ENCODE assay signal across 3 worm cellular contexts in the genomic region with DNA sequence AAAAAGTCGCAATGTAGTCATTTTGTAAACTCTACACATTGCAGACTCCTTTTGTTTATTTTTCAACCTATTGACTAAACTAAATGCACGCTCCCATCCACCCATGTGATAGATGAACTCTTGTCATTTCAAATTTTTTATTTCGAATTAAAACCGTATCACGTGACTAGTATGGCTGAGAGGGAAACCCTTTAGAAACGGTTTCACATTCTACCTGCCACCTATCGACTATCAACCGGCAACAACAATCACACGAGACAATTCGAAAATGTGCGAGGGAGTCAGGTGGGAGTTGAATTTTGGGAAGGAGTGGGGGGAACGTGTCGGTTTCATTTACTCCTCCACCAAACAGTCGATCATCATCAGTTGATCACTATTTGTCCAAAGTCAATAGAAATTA.
TF ChIP-seq lines count a peak whose summit lies in the region.

No protein-coding gene starts in this region.

TF ChIP-seq in whole organism, L1 larva, 84 proteins besides CTCF, POLR2A, EP300 and RAD21 (continued from another document and continues in another):
- TF ChIP-seq mef-2 (tag; optimal IDR thresholded peaks at IDR 0.05; lab: Kevin White, UChicago) (no peak), nhr-20 (tag; optimal IDR thresholded peaks at IDR 0.05; lab: Kevin White, UChicago) (peak; percentile 94), nhr-47 (tag; optimal IDR thresholded peaks at IDR 0.05; lab: Kevin White, UChicago) (peak; percentile 55), ceh-82 (tag; optimal IDR thresholded peaks at IDR 0.05; lab: Kevin White, UChicago) (no peak), nhr-71 (tag; optimal IDR thresholded peaks at IDR 0.05; lab: Kevin White, UChicago) (peak; percentile 87), lin-15B (tag; optimal IDR thresholded peaks at IDR 0.05; lab: Kevin White, UChicago) (no peak), nhr-77 (tag; optimal IDR thresholded peaks at IDR 0.05; lab: Kevin White, UChicago) (no peak), ama-1 (optimal IDR thresholded peaks at IDR 0.05; lab: Kevin White, UChicago) (no peak), snu-23 (GFP tag; optimal IDR thresholded peaks at IDR 0.05; lab: Kevin White, UChicago) (peak; percentile 71), nhr-28 (tag; optimal IDR thresholded peaks at IDR 0.05; lab: Kevin White, UChicago) (no peak), unc-30 (tag; optimal IDR thresholded peaks at IDR 0.05; lab: Kevin White, UChicago) (no peak), F16B12.6 (tag; optimal IDR thresholded peaks at IDR 0.05; lab: Kevin White, UChicago) (no peak), pag-3 (tag; optimal IDR thresholded peaks at IDR 0.05; lab: Kevin White, UChicago; ENCODE audit: borderline replicate concordance, insufficient read depth) (peak; percentile 24), dpl-1 (GFP tag; optimal IDR thresholded peaks at IDR 0.05; lab: Kevin White, UChicago) (peak in 2 of 3 experiments; percentile 14 to 39), hpl-2 (GFP tag; optimal IDR thresholded peaks at IDR 0.05; lab: Kevin White, UChicago) (no peak), C34B4.2 (tag; optimal IDR thresholded peaks at IDR 0.05; lab: Kevin White, UChicago) (no peak), nhr-84 (tag; optimal IDR thresholded peaks at IDR 0.05; lab: Kevin White, UChicago) (no peak), ceh-63 (GFP tag; optimal IDR thresholded peaks at IDR 0.05; lab: Kevin White, UChicago) (no peak), dsc-1 (tag; optimal IDR thresholded peaks at IDR 0.05; lab: Kevin White, UChicago) (no peak), jun-1 (tag; optimal IDR thresholded peaks at IDR 0.05; lab: Kevin White, UChicago) (no peak), swsn-7 (tag; optimal IDR thresholded peaks at IDR 0.05; lab: Kevin White, UChicago) (peak; percentile 3), lsy-2 (tag; optimal IDR thresholded peaks at IDR 0.05; lab: Kevin White, UChicago) (peak; percentile 10 to 33), fos-1 (tag; optimal IDR thresholded peaks at IDR 0.05; lab: Kevin White, UChicago) (no peak), isw-1 (GFP tag; IDR thresholded peaks at IDR 0.05; lab: Robert Waterston, UW) (no peak), lin-39 (tag; optimal IDR thresholded peaks at IDR 0.05; lab: Kevin White, UChicago) (no peak), unc-62 (GFP tag; optimal IDR thresholded peaks at IDR 0.05; lab: Kevin White, UChicago) (no peak), snpc-4 (tag; optimal IDR thresholded peaks at IDR 0.05; lab: Kevin White, UChicago) (no peak), zip-4 (GFP tag; optimal IDR thresholded peaks at IDR 0.05; lab: Kevin White, UChicago) (no peak), unc-98 (GFP tag; IDR thresholded peaks at IDR 0.05; lab: Robert Waterston, UW) (no peak), lir-3 (tag; optimal IDR thresholded peaks at IDR 0.05; lab: Kevin White, UChicago; ENCODE audit: poor library complexity) (peak; percentile 24), hlh-17 (GFP tag; optimal IDR thresholded peaks at IDR 0.05; lab: Kevin White, UChicago; ENCODE audit: borderline replicate concordance) (no peak), egl-27 (tag; optimal IDR thresholded peaks at IDR 0.05; lab: Kevin White, UChicago) (no peak), nhr-19 (GFP tag; conservative IDR thresholded peaks at IDR 0.05; lab: Robert Waterston, UW) (peak; percentile 67), ztf-4 (tag; optimal IDR thresholded peaks at IDR 0.05; lab: Kevin White, UChicago) (no peak), ztf-11 (tag; optimal IDR thresholded peaks at IDR 0.05; lab: Kevin White, UChicago) (no peak), elt-2 (tag; optimal IDR thresholded peaks at IDR 0.05; lab: Kevin White, UChicago) (peak; percentile 88), alr-1 (tag; optimal IDR thresholded peaks at IDR 0.05; lab: Kevin White, UChicago; ENCODE audit: borderline replicate concordance) (no peak), lin-13 (GFP tag; optimal IDR thresholded peaks at IDR 0.05; lab: Kevin White, UChicago) (no peak), elt-3 (tag; optimal IDR thresholded peaks at IDR 0.05; lab: Kevin White, UChicago) (peak in 2 of 6 experiments; percentile 57 to 58), ceh-8 (GFP tag; optimal IDR thresholded peaks at IDR 0.05; lab: Kevin White, UChicago) (no peak), lin-14 (GFP tag; optimal IDR thresholded peaks at IDR 0.05; lab: Kevin White, UChicago) (peak; percentile 90), nhr-11 (tag; optimal IDR thresholded peaks at IDR 0.05; lab: Kevin White, UChicago) (no peak), fkh-4 (tag; optimal IDR thresholded peaks at IDR 0.05; lab: Kevin White, UChicago; ENCODE audit: borderline replicate concordance) (no peak)

TF ChIP-seq in whole organism, L2 larva, 48 proteins besides CTCF, POLR2A, EP300 and RAD21 (continued from another document):
- TF ChIP-seq mdl-1 (tag; optimal IDR thresholded peaks at IDR 0.05; lab: Kevin White, UChicago) (peak in 1 of 2 experiments; percentile 21), gmeb-1 (tag; optimal IDR thresholded peaks at IDR 0.05; lab: Kevin White, UChicago) (peak; percentile 54), ztf-11 (tag; optimal IDR thresholded peaks at IDR 0.05; lab: Kevin White, UChicago) (no peak), ZK546.5 (tag; optimal IDR thresholded peaks at IDR 0.05; lab: Kevin White, UChicago) (no peak), nhr-10 (tag; optimal IDR thresholded peaks at IDR 0.05; lab: Kevin White, UChicago) (no peak), ztf-4 (tag; optimal IDR thresholded peaks at IDR 0.05; lab: Kevin White, UChicago) (no peak), aly-2 (tag; optimal IDR thresholded peaks at IDR 0.05; lab: Kevin White, UChicago) (no peak), nhr-25 (tag; optimal IDR thresholded peaks at IDR 0.05; lab: Kevin White, UChicago) (no peak), lin-39 (tag; optimal IDR thresholded peaks at IDR 0.05; lab: Kevin White, UChicago) (no peak), nhr-23 (tag; optimal IDR thresholded peaks at IDR 0.05; lab: Kevin White, UChicago) (no peak), sma-3 (GFP tag; optimal IDR thresholded peaks at IDR 0.05; lab: Kevin White, UChicago) (peak; percentile 75), sem-4 (tag; optimal IDR thresholded peaks at IDR 0.05; lab: Kevin White, UChicago) (no peak), mab-5 (tag; optimal IDR thresholded peaks at IDR 0.05; lab: Kevin White, UChicago) (no peak), egl-27 (tag; optimal IDR thresholded peaks at IDR 0.05; lab: Kevin White, UChicago) (no peak), ama-1 (optimal IDR thresholded peaks at IDR 0.05; lab: Kevin White, UChicago) (no peak)

TF ChIP-seq in whole organism, L4 larva, 104 proteins besides CTCF, POLR2A, EP300 and RAD21 (continued from another document):
- no peak for TF ChIP-seq hmg-1.1 (GFP tag; IDR thresholded peaks at IDR 0.05; lab: Robert Waterston, UW)
- peak; percentile 44; the same call in 1 of the 2 replicates for TF ChIP-seq mdt-29 (GFP tag; IDR thresholded peaks at IDR 0.05; lab: Robert Waterston, UW)
- peak; percentile 77 for TF ChIP-seq tra-1 (GFP tag; IDR thresholded peaks at IDR 0.05; lab: Robert Waterston, UW)
- TF ChIP-seq gei-8 (GFP tag; optimal IDR thresholded peaks at IDR 0.05; lab: Kevin White, UChicago), result no peak
- no peak for TF ChIP-seq daf-12 (tag; optimal IDR thresholded peaks at IDR 0.05; lab: Kevin White, UChicago)
- TF ChIP-seq ctbp-1 (GFP tag; IDR thresholded peaks at IDR 0.05; lab: Robert Waterston, UW), result no peak
- TF ChIP-seq zfp-2 (tag; optimal IDR thresholded peaks at IDR 0.05; lab: Kevin White, UChicago), result no peak
- TF ChIP-seq mxl-3 (GFP tag; optimal IDR thresholded peaks at IDR 0.05; lab: Kevin White, UChicago), result peak; percentile 72
- TF ChIP-seq unc-62 (GFP tag; optimal IDR thresholded peaks at IDR 0.05 in 1 of 2; lab: Kevin White, UChicago), result peak in 1 of 2 experiments; percentile 59
- TF ChIP-seq unc-62 (tag; optimal IDR thresholded peaks at IDR 0.05; lab: Kevin White, UChicago), result no peak
- TF ChIP-seq ceh-32 (tag; optimal IDR thresholded peaks at IDR 0.05; lab: Kevin White, UChicago; ENCODE audit: poor library complexity), result no peak
- TF ChIP-seq nhr-11 (tag; optimal IDR thresholded peaks at IDR 0.05; lab: Kevin White, UChicago), result no peak
- peak; percentile 42; the same call in 1 of the 2 replicates for TF ChIP-seq ceh-20 (GFP tag; IDR thresholded peaks at IDR 0.05; lab: Robert Waterston, UW)
- TF ChIP-seq daf-16 (GFP tag; optimal IDR thresholded peaks at IDR 0.05; lab: Kevin White, UChicago), result no peak
- TF ChIP-seq daf-16 (tag; optimal IDR thresholded peaks at IDR 0.05; lab: Kevin White, UChicago), result peak; percentile 88
- TF ChIP-seq mes-2 (tag; optimal IDR thresholded peaks at IDR 0.05; lab: Kevin White, UChicago; ENCODE audit: poor library complexity, severe bottlenecking), result peak; percentile 12
- TF ChIP-seq ZK337.2 (GFP tag; IDR thresholded peaks at IDR 0.05; lab: Robert Waterston, UW), result no peak
- TF ChIP-seq nhr-10 (tag; optimal IDR thresholded peaks at IDR 0.05; lab: Kevin White, UChicago), result no peak
- TF ChIP-seq ztf-11 (tag; optimal IDR thresholded peaks at IDR 0.05; lab: Kevin White, UChicago), result no peak
- TF ChIP-seq nhr-237 (tag; optimal IDR thresholded peaks at IDR 0.05; lab: Kevin White, UChicago), result no peak
- no peak for TF ChIP-seq egl-43 (GFP tag; IDR thresholded peaks at IDR 0.05; lab: Robert Waterston, UW)
- TF ChIP-seq pqm-1 (tag; optimal IDR thresholded peaks at IDR 0.05; lab: Kevin White, UChicago), result peak; percentile 29
- TF ChIP-seq nhr-28 (tag; optimal IDR thresholded peaks at IDR 0.05; lab: Kevin White, UChicago), result peak; percentile 65
- peak; percentile 93 for TF ChIP-seq dve-1 (tag; optimal IDR thresholded peaks at IDR 0.05; lab: Kevin White, UChicago; ENCODE audit: insufficient read depth)
- TF ChIP-seq dmd-6 (GFP tag; IDR thresholded peaks at IDR 0.05; lab: Robert Waterston, UW), result peak; percentile 91
- no peak for TF ChIP-seq pha-4 (GFP tag; IDR thresholded peaks at IDR 0.05; lab: Robert Waterston, UW)
- TF ChIP-seq pha-4 (tag; optimal IDR thresholded peaks at IDR 0.05; lab: Kevin White, UChicago), result no peak
- no peak for TF ChIP-seq F44E2.7 (GFP tag; IDR thresholded peaks at IDR 0.05; lab: Robert Waterston, UW)
- TF ChIP-seq madf-9 (GFP tag; conservative IDR thresholded peaks at IDR 0.05; lab: Robert Waterston, UW), result no peak
- TF ChIP-seq dpl-1 (GFP tag; optimal IDR thresholded peaks at IDR 0.05; lab: Kevin White, UChicago), result peak; percentile 10
- TF ChIP-seq F49E8.2 (tag; optimal IDR thresholded peaks at IDR 0.05; lab: Kevin White, UChicago; ENCODE audit: borderline replicate concordance), result no peak
- TF ChIP-seq zip-2 (tag; optimal IDR thresholded peaks at IDR 0.05; lab: Kevin White, UChicago), result no peak
- no peak for TF ChIP-seq daf-19 (GFP tag; conservative IDR thresholded peaks at IDR 0.05; lab: Robert Waterston, UW)
- peak in 1 of 2 experiments; percentile 12 for TF ChIP-seq lsy-2 (tag; optimal IDR thresholded peaks at IDR 0.05; lab: Kevin White, UChicago)
- no peak for TF ChIP-seq lin-29 (GFP tag; IDR thresholded peaks at IDR 0.05; lab: Robert Waterston, UW)
- peak in 1 of 2 experiments; percentile 78 for TF ChIP-seq mdl-1 (tag; optimal IDR thresholded peaks at IDR 0.05; lab: Kevin White, UChicago)
- no peak for TF ChIP-seq ama-1 (optimal IDR thresholded peaks at IDR 0.05; lab: Kevin White, UChicago)
- TF ChIP-seq cey-2 (tag; optimal IDR thresholded peaks at IDR 0.05; lab: Kevin White, UChicago; ENCODE audit: borderline replicate concordance, insufficient read depth), result no peak
